Worm (Caenorhabditis elegans) whole organism, L1 larva: ENCODE data around the gene Y56A3A.30.
A peak's percentile ranks its signal among the peaks of the same experiment; 100 is the strongest.

ENCODE experiments used
- C04F5.9 ChIP-seq: sonication (generic microtip); optimal IDR thresholded peaks from 2 replicates; lab custom pipeline; 2016; ENCODE audit warnings: missing genetic modification characterization, missing compliant biosample characterization
- C16A3.4 ChIP-seq: fragments of 150-350 bp; optimal IDR thresholded peaks from 2 replicates; lab custom pipeline; 2014; ENCODE audit warnings: missing biosample characterization, missing genetic modification characterization
- C34B4.2 ChIP-seq: sonication (generic microtip); optimal IDR thresholded peaks from 2 replicates; lab custom pipeline; 2017; ENCODE audit warnings: mild to moderate bottlenecking, missing genetic modification characterization, missing compliant biosample characterization
- Y116A8C.19 ChIP-seq: sonication (generic microtip); optimal IDR thresholded peaks from 2 replicates; lab custom pipeline; 2016; ENCODE audit warnings: missing compliant biosample characterization, missing genetic modification characterization, borderline replicate concordance
- alr-1 ChIP-seq: fragments of 200-800 bp; sonication (Bioruptor generic); optimal IDR thresholded peaks from 2 replicates; lab custom pipeline; 2018; ENCODE audit warnings: borderline replicate concordance, mild to moderate bottlenecking, missing genetic modification characterization, missing compliant biosample characterization
- aly-2 ChIP-seq: fragments of 150-350 bp; optimal IDR thresholded peaks from 2 replicates; lab custom pipeline; 2014; ENCODE audit warnings: missing biosample characterization, missing genetic modification characterization
- ceh-63 ChIP-seq: fragments of 200-800 bp; sonication (Bioruptor generic); optimal IDR thresholded peaks from 2 replicates; lab custom pipeline; 2018; ENCODE audit warnings: mild to moderate bottlenecking, missing genetic modification characterization, missing compliant biosample characterization
- ceh-82 ChIP-seq, 3 experiments: fragments of 150-350 bp in 1 of 3; sonication (generic microtip) in 2 of 3; optimal IDR thresholded peaks; 2 replicates each; lab custom pipeline; 2014 to 2017; ENCODE audit warnings: missing biosample characterization in 3 of 3, missing genetic modification characterization in 3 of 3
- ceh-88 ChIP-seq: fragments of 200-800 bp; sonication (Bioruptor generic); IDR thresholded peaks from 2 replicates; pipeline ENCODE4 v1.3.6; 2022; ENCODE audit warnings: missing genetic modification characterization, missing compliant biosample characterization
- ces-1 ChIP-seq: fragments of 150-350 bp; optimal IDR thresholded peaks from 2 replicates; lab custom pipeline; 2014; ENCODE audit warnings: missing biosample characterization, missing genetic modification reagents, missing genetic modification characterization
- dsc-1 ChIP-seq: sonication (generic microtip); optimal IDR thresholded peaks from 2 replicates; lab custom pipeline; 2016; ENCODE audit warnings: mild to moderate bottlenecking, missing genetic modification characterization, missing compliant biosample characterization
- efl-3 ChIP-seq: fragments of 200-800 bp; sonication (Bioruptor generic); optimal IDR thresholded peaks from 2 replicates; lab custom pipeline; 2018; ENCODE audit warnings: mild to moderate bottlenecking, missing genetic modification characterization, missing compliant biosample characterization
- egl-13 ChIP-seq: sonication (generic microtip); optimal IDR thresholded peaks from 2 replicates; lab custom pipeline; 2016; ENCODE audit warnings: missing genotype, missing genetic modification reagents, missing genetic modification characterization, missing compliant biosample characterization
- egl-27 ChIP-seq, 2 experiments: fragments of 150-350 bp in 1 of 2; sonication (generic microtip); optimal IDR thresholded peaks; 3 replicates each; lab custom pipeline; 2017 to 2018; ENCODE audit warnings: missing biosample characterization in 2 of 2, missing genetic modification characterization in 2 of 2, missing genetic modification reagents in 2 of 2
- elt-2 ChIP-seq: sonication (generic microtip); optimal IDR thresholded peaks from 2 replicates; lab custom pipeline; 2016; ENCODE audit warnings: missing genetic modification characterization, mild to moderate bottlenecking, inconsistent platforms, missing compliant biosample characterization, missing genetic modification reagents
- elt-3 ChIP-seq, 6 experiments: fragments of 150-350 bp in 1 of 6; sonication (generic microtip); optimal IDR thresholded peaks; 2 replicates each; lab custom pipeline; 2017 to 2018; ENCODE audit warnings: missing biosample characterization in 6 of 6, missing genetic modification characterization in 6 of 6, inconsistent platforms in 1 of 6
- ets-5 ChIP-seq: fragments of 200-800 bp; sonication (Bioruptor generic); IDR thresholded peaks from 2 replicates; pipeline ENCODE4 v1.3.6; 2022; ENCODE audit warnings: missing genetic modification characterization, missing compliant biosample characterization
- fkh-10 ChIP-seq: sonication (generic microtip); optimal IDR thresholded peaks from 2 replicates; lab custom pipeline; 2017; ENCODE audit warnings: missing biosample characterization, missing genetic modification reagents, missing genetic modification characterization
- fkh-8 ChIP-seq: sonication (generic microtip); optimal IDR thresholded peaks from 2 replicates; lab custom pipeline; 2016; ENCODE audit warnings: mild to moderate bottlenecking, missing genetic modification characterization, missing compliant biosample characterization
- fos-1 ChIP-seq: fragments of 150-350 bp; optimal IDR thresholded peaks from 2 replicates; lab custom pipeline; 2014; ENCODE audit warnings: missing biosample characterization, missing genetic modification characterization
- hlh-17 ChIP-seq: fragments of 200-800 bp; sonication (Bioruptor generic); optimal IDR thresholded peaks from 2 replicates; lab custom pipeline; 2018; ENCODE audit warnings: missing genetic modification characterization, mild to moderate bottlenecking, missing compliant biosample characterization, moderate library complexity, borderline replicate concordance
- hlh-4 ChIP-seq: sonication (generic microtip); optimal IDR thresholded peaks from 2 replicates; lab custom pipeline; 2016; ENCODE audit warnings: mild to moderate bottlenecking, missing genetic modification characterization, missing compliant biosample characterization
- isw-1 ChIP-seq: fragments of 200-800 bp; sonication (Bioruptor generic); IDR thresholded peaks from 2 replicates; pipeline ENCODE4 v1.3.6; 2022; ENCODE audit warnings: missing genetic modification characterization, missing compliant biosample characterization
- jun-1 ChIP-seq: fragments of 150-350 bp; optimal IDR thresholded peaks from 2 replicates; lab custom pipeline; 2014; ENCODE audit warnings: missing biosample characterization, missing genetic modification reagents, missing genetic modification characterization
- lin-13 ChIP-seq: fragments of 150-350 bp; optimal IDR thresholded peaks from 2 replicates; lab custom pipeline; 2014; ENCODE audit warnings: missing biosample characterization, missing genetic modification reagents, missing genetic modification characterization
- lin-14 ChIP-seq: fragments of 200-800 bp; sonication (Bioruptor generic); optimal IDR thresholded peaks from 2 replicates; lab custom pipeline; 2018; ENCODE audit warnings: mild to moderate bottlenecking, missing genetic modification characterization, moderate library complexity, missing compliant biosample characterization
- lin-15B ChIP-seq: fragments of 150-350 bp; sonication (generic microtip); optimal IDR thresholded peaks from 3 replicates; lab custom pipeline; 2014; ENCODE audit warnings: missing biosample characterization, missing genetic modification characterization
- lin-35 ChIP-seq, 2 experiments: fragments of 150-350 bp; optimal IDR thresholded peaks; 2 replicates each; lab custom pipeline; 2014; ENCODE audit warnings: missing biosample characterization in 2 of 2, missing genetic modification characterization in 2 of 2, missing genetic modification reagents in 2 of 2
- lsy-2 ChIP-seq, 2 experiments: fragments of 150-350 bp; optimal IDR thresholded peaks; 2 replicates each; lab custom pipeline; 2014; ENCODE audit warnings: missing biosample characterization in 2 of 2, missing genetic modification characterization in 2 of 2
- mab-9 ChIP-seq: fragments of 200-800 bp; sonication (Bioruptor generic); IDR thresholded peaks from 2 replicates; pipeline ENCODE4 v1.3.6; 2022; ENCODE audit warnings: missing genetic modification reagents, missing genetic modification characterization, missing compliant biosample characterization
- mdl-1 ChIP-seq, 2 experiments: fragments of 150-350 bp; optimal IDR thresholded peaks; 2 replicates each; lab custom pipeline; 2014 to 2017; ENCODE audit warnings: missing biosample characterization in 2 of 2, missing genetic modification characterization in 2 of 2, inconsistent platforms in 1 of 2
- mef-2 ChIP-seq: fragments of 150-350 bp; optimal IDR thresholded peaks from 2 replicates; lab custom pipeline; 2014; ENCODE audit warnings: missing biosample characterization, missing genetic modification characterization
- nhr-11 ChIP-seq: fragments of 150-350 bp; optimal IDR thresholded peaks from 2 replicates; lab custom pipeline; 2014; ENCODE audit warnings: missing biosample characterization, missing genetic modification characterization
- nhr-71 ChIP-seq: sonication (generic microtip); optimal IDR thresholded peaks from 2 replicates; lab custom pipeline; 2016; ENCODE audit warnings: mild to moderate bottlenecking, missing genetic modification characterization, moderate library complexity, missing compliant biosample characterization
- nhr-76 ChIP-seq: sonication (generic microtip); optimal IDR thresholded peaks from 2 replicates; lab custom pipeline; 2017; ENCODE audit warnings: missing biosample characterization, missing genetic modification characterization
- nhr-77 ChIP-seq: fragments of 150-350 bp; optimal IDR thresholded peaks from 2 replicates; lab custom pipeline; 2014; ENCODE audit warnings: missing biosample characterization, missing genetic modification characterization
- nhr-84 ChIP-seq: sonication (generic microtip); optimal IDR thresholded peaks from 2 replicates; lab custom pipeline; 2017; ENCODE audit warnings: missing biosample characterization, missing genetic modification characterization
- nhr-85 ChIP-seq: sonication (generic microtip); peaks from one replicate; lab custom pipeline; 2016; ENCODE audit warnings: missing genetic modification characterization, inconsistent platforms, missing compliant biosample characterization
- rnt-1 ChIP-seq: sonication (generic microtip); optimal IDR thresholded peaks from 2 replicates; lab custom pipeline; 2016; ENCODE audit warnings: mild to moderate bottlenecking, missing genetic modification characterization, moderate library complexity, missing compliant biosample characterization
- skn-1 ChIP-seq: fragments of 150-350 bp; optimal IDR thresholded peaks from 2 replicates; lab custom pipeline; 2014; ENCODE audit warnings: missing biosample characterization, missing genetic modification characterization
- snpc-4 ChIP-seq: fragments of 150-350 bp; optimal IDR thresholded peaks from 2 replicates; lab custom pipeline; 2014; ENCODE audit warnings: missing biosample characterization, missing genetic modification characterization
- snu-23 ChIP-seq: sonication (generic microtip); optimal IDR thresholded peaks from 2 replicates; lab custom pipeline; 2016; ENCODE audit warnings: missing genetic modification characterization, missing compliant biosample characterization
- sup-37 ChIP-seq: fragments of 200-800 bp; sonication (Bioruptor generic); optimal IDR thresholded peaks from 2 replicates; lab custom pipeline; 2018; ENCODE audit warnings: mild to moderate bottlenecking, missing genetic modification characterization, missing compliant biosample characterization
- tbx-2 ChIP-seq: sonication (generic microtip); optimal IDR thresholded peaks from 2 replicates; lab custom pipeline; 2016; ENCODE audit warnings: missing genetic modification characterization, missing compliant biosample characterization
- unc-130 ChIP-seq: fragments of 150-350 bp; optimal IDR thresholded peaks from 2 replicates; lab custom pipeline; 2017; ENCODE audit warnings: missing biosample characterization, missing genetic modification characterization, inconsistent platforms
- unc-62 ChIP-seq: fragments of 150-350 bp; optimal IDR thresholded peaks from 2 replicates; lab custom pipeline; 2014; ENCODE audit warnings: missing biosample characterization, missing genetic modification reagents, missing genetic modification characterization
- vab-15 ChIP-seq: sonication (generic microtip); optimal IDR thresholded peaks from 2 replicates; lab custom pipeline; 2017; ENCODE audit warnings: missing genotype, mild to moderate bottlenecking, missing genetic modification characterization, missing compliant biosample characterization
- xbp-1 ChIP-seq: sonication (generic microtip); optimal IDR thresholded peaks from 2 replicates; lab custom pipeline; 2016; ENCODE audit warnings: missing genetic modification characterization, missing compliant biosample characterization
- ztf-11 ChIP-seq, 2 experiments: sonication (generic microtip); optimal IDR thresholded peaks; 2 replicates each; lab custom pipeline; 2016 to 2017; ENCODE audit warnings: missing genetic modification characterization in 2 of 2, missing biosample characterization in 1 of 2, missing compliant biosample characterization in 1 of 2

Y56A3A.30 gene

ce11 chrIII:11937911-11938310, 41.0 kb downstream of the Y56A3A.30 start:
- TF ChIP-seq ets-5 (GFP tag; lab: Robert Waterston, UW) (no peak), lsy-2 (tag; optimal IDR thresholded peaks at IDR 0.05; lab: Kevin White, UChicago) (peak; percentile 14 to 42), ceh-82 (tag; optimal IDR thresholded peaks at IDR 0.05; lab: Kevin White, UChicago) (no peak), ztf-11 (tag; optimal IDR thresholded peaks at IDR 0.05; lab: Kevin White, UChicago) (no peak), ces-1 (GFP tag; lab: Kevin White, UChicago) (no peak), egl-13 (tag; lab: Kevin White, UChicago) (no peak), egl-27 (tag; optimal IDR thresholded peaks at IDR 0.05; lab: Kevin White, UChicago) (no peak), nhr-76 (tag; lab: Kevin White, UChicago) (no peak), jun-1 (no peak), nhr-77 (tag; lab: Kevin White, UChicago) (no peak), mab-9 (GFP tag; lab: Robert Waterston, UW) (no peak), nhr-85 (tag; lab: Kevin White, UChicago) (no peak), snu-23 (GFP tag; lab: Kevin White, UChicago) (peak; percentile 19), lin-14 (peak; percentile 50), nhr-71 (peak; percentile 50), mdl-1 (tag; optimal IDR thresholded peaks at IDR 0.05; lab: Kevin White, UChicago) (no peak), rnt-1 (tag; lab: Kevin White, UChicago) (peak; percentile 45), unc-62 (GFP tag; lab: Kevin White, UChicago) (no peak), hlh-17 (GFP tag; lab: Kevin White, UChicago) (no peak), aly-2 (tag; lab: Kevin White, UChicago) (no peak), vab-15 (tag; lab: Kevin White, UChicago) (no peak), sup-37 (no peak), tbx-2 (tag; lab: Kevin White, UChicago) (peak; percentile 14), C16A3.4 (tag; lab: Kevin White, UChicago) (no peak), skn-1 (tag; lab: Kevin White, UChicago) (no peak), unc-130 (tag; lab: Kevin White, UChicago) (no peak), elt-3 (tag; optimal IDR thresholded peaks at IDR 0.05; lab: Kevin White, UChicago) (no peak), nhr-84 (tag; lab: Kevin White, UChicago) (no peak), lin-35 (GFP tag; optimal IDR thresholded peaks at IDR 0.05; lab: Kevin White, UChicago) (no peak), mef-2 (tag; lab: Kevin White, UChicago) (no peak), C34B4.2 (tag; lab: Kevin White, UChicago) (no peak), C04F5.9 (tag; lab: Kevin White, UChicago) (no peak), snpc-4 (no peak), dsc-1 (tag; lab: Kevin White, UChicago) (peak; percentile 20)

ce11 chrIII:11936668-11937276, 42.1 kb downstream of the Y56A3A.30 start:
- TF ChIP-seq ceh-82 (tag; optimal IDR thresholded peaks at IDR 0.05; lab: Kevin White, UChicago) (no peak), jun-1 (no peak), elt-2 (tag; lab: Kevin White, UChicago) (no peak), ets-5 (GFP tag; lab: Robert Waterston, UW) (no peak), hlh-4 (tag; lab: Kevin White, UChicago) (no peak), nhr-77 (tag; lab: Kevin White, UChicago) (no peak), lin-13 (no peak), hlh-17 (GFP tag; lab: Kevin White, UChicago) (no peak), nhr-11 (tag; lab: Kevin White, UChicago) (no peak), lin-15B (no peak), fos-1 (tag; lab: Kevin White, UChicago) (no peak), alr-1 (tag; lab: Kevin White, UChicago) (no peak), fkh-10 (GFP tag; lab: Kevin White, UChicago) (no peak), egl-13 (tag; lab: Kevin White, UChicago) (no peak), tbx-2 (tag; lab: Kevin White, UChicago) (peak; percentile 25), C34B4.2 (tag; lab: Kevin White, UChicago) (no peak), Y116A8C.19 (tag; lab: Kevin White, UChicago) (no peak), ceh-63 (no peak), fkh-8 (peak; percentile 39), efl-3 (GFP tag; lab: Kevin White, UChicago) (no peak), aly-2 (tag; lab: Kevin White, UChicago) (no peak), xbp-1 (tag; lab: Kevin White, UChicago) (peak; percentile 2), nhr-85 (tag; lab: Kevin White, UChicago) (no peak), isw-1 (GFP tag; lab: Robert Waterston, UW) (no peak), ztf-11 (tag; optimal IDR thresholded peaks at IDR 0.05; lab: Kevin White, UChicago) (no peak), unc-130 (tag; lab: Kevin White, UChicago) (no peak), nhr-71 (peak; percentile 30), egl-27 (tag; optimal IDR thresholded peaks at IDR 0.05; lab: Kevin White, UChicago) (no peak), nhr-84 (tag; lab: Kevin White, UChicago) (no peak), ceh-88 (GFP tag; lab: Robert Waterston, UW) (no peak)
